Worm (Caenorhabditis elegans) whole organism, midembryonic: Measurements from ENCODE around the gene nhr-158.

ENCODE experiments used
- cog-1 ChIP-seq: sonication (generic microtip); optimal IDR thresholded peaks from 2 replicates; lab custom pipeline; 2016; ENCODE audit warnings: missing genetic modification characterization, missing compliant biosample characterization
- flt-1 ChIP-seq: fragments of 200-800 bp; sonication (Bioruptor generic); IDR thresholded peaks from 2 replicates; pipeline ENCODE4 v1.3.6; 2022; ENCODE audit warnings: missing genetic modification characterization, missing compliant biosample characterization
- klf-2 ChIP-seq: fragments of 200-800 bp; sonication (Bioruptor generic); conservative IDR thresholded peaks from 2 replicates; pipeline ENCODE4 v1.3.6; 2022; ENCODE audit warnings: missing genetic modification reagents, missing genetic modification characterization, missing compliant biosample characterization
- med-1 ChIP-seq: sonication (generic microtip); optimal IDR thresholded peaks from 2 replicates; lab custom pipeline; 2017; ENCODE audit warnings: missing genetic modification characterization, mild to moderate bottlenecking, missing compliant biosample characterization, antibody characterized with exemption, missing genetic modification reagents; ENCODE audit not compliant: insufficient read depth
- ref-1 ChIP-seq: fragments of 200-800 bp; sonication (Bioruptor generic); conservative IDR thresholded peaks from 2 replicates; pipeline ENCODE4 v1.3.6; 2022; ENCODE audit warnings: missing genetic modification reagents, missing genetic modification characterization, missing compliant biosample characterization
- tab-1 ChIP-seq: fragments of 200-800 bp; sonication (Bioruptor generic); IDR thresholded peaks from 2 replicates; pipeline ENCODE4 v1.3.6; 2022; ENCODE audit warnings: missing genetic modification characterization, missing compliant biosample characterization
- ztf-23 ChIP-seq: fragments of 200-800 bp; sonication (Bioruptor generic); IDR thresholded peaks from 2 replicates; pipeline ENCODE4 v1.3.6; 2022; ENCODE audit warnings: missing genetic modification reagents, missing genetic modification characterization, missing compliant biosample characterization

DNA sequence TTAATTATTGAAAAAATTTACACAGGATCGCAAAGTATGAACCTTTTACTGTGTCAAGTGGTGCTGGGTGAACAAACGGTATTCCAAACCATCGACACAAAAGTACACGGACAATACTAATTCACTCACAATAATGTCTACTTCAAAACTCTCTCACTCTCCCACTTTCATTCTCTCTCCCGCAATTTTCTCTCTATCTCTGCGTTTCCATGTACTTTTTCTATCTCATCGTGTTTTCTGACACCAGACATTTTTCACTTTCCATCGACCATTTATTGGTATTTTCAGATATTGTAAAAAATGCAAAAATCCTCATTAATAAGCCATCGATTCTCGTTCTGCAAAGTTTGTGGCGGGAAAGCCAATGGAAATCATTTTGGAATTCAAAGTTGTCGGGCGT, 31.9 kb upstream of the nhr-158 start, which contains the start of gene nhr-156:
- TF ChIP-seq flt-1 (no peak), tab-1 (GFP tag; lab: Robert Waterston, UW) (no peak), ztf-23 (GFP tag; lab: Robert Waterston, UW) (no peak), cog-1 (tag; lab: Kevin White, UChicago) (no peak), med-1 (no peak), ref-1 (GFP tag; lab: Robert Waterston, UW) (no peak), klf-2 (GFP tag; lab: Robert Waterston, UW) (no peak)
